Worm (Caenorhabditis elegans): ENCODE results near the gene srv-32.
A peak's percentile ranks its signal among the peaks of the same experiment; 100 is the strongest.
"Not testable (repeated sequence)": the region's sequence is repeated elsewhere in the genome, so short reads cannot be mapped to it uniquely, and the experiment has no call there.

srv-32 gene

ce11 chrIV:6321667-6322066 lies 39.6 kb upstream of the srv-32 start, which contains the start of gene Y73B6BL.29:
TSS of gene Y73B6BL.29 (plus strand) at chrIV:6321929.
- TF ChIP-seq elt-2 (tag; optimal IDR thresholded peaks at IDR 0.05) (peak; percentile 56), elt-3 (tag; optimal IDR thresholded peaks at IDR 0.05) (no peak), nhr-67 (tag; optimal IDR thresholded peaks at IDR 0.05) (no peak), tbx-2 (tag; optimal IDR thresholded peaks at IDR 0.05) (peak; percentile 81), nhr-43 (tag; optimal IDR thresholded peaks at IDR 0.05; ENCODE audit: poor library complexity, severe bottlenecking) (peak; percentile 95), egl-27 (tag; optimal IDR thresholded peaks at IDR 0.05) (no peak), ceh-9 (tag; optimal IDR thresholded peaks at IDR 0.05) (no peak), fos-1 (tag; optimal IDR thresholded peaks at IDR 0.05) (no peak), R02D3.7 (tag; optimal IDR thresholded peaks at IDR 0.05) (peak; percentile 88), egl-5 (tag; optimal IDR thresholded peaks at IDR 0.05) (peak; percentile 21), ceh-28 (tag; optimal IDR thresholded peaks at IDR 0.05) (peak; percentile 67), pqm-1 (tag; optimal IDR thresholded peaks at IDR 0.05) (peak; percentile 15), ceh-82 (tag; optimal IDR thresholded peaks at IDR 0.05) (peak; percentile 32), ama-1 (optimal IDR thresholded peaks at IDR 0.05) (no peak), lsy-12 (tag; optimal IDR thresholded peaks at IDR 0.05) (peak; percentile 84), nfya-1 (tag; optimal IDR thresholded peaks at IDR 0.05; ENCODE audit: insufficient read depth) (peak; percentile 89), snpc-4 (tag; optimal IDR thresholded peaks at IDR 0.05) (peak; percentile 90), mdl-1 (tag; optimal IDR thresholded peaks at IDR 0.05) (peak; percentile 12), nhr-23 (tag; optimal IDR thresholded peaks at IDR 0.05) (peak; percentile 95), nhr-25 (tag; optimal IDR thresholded peaks at IDR 0.05) (peak; percentile 72), jun-1 (tag; optimal IDR thresholded peaks at IDR 0.05) (peak; percentile 66), pha-4 (tag; optimal IDR thresholded peaks at IDR 0.05) (peak; percentile 93), aly-2 (tag; optimal IDR thresholded peaks at IDR 0.05) (no peak), unc-39 (tag; optimal IDR thresholded peaks at IDR 0.05) (no peak), nhr-77 (tag; optimal IDR thresholded peaks at IDR 0.05) (no peak), nhr-11 (tag; optimal IDR thresholded peaks at IDR 0.05) (no peak), hmg-11 (tag; optimal IDR thresholded peaks at IDR 0.05) (peak; percentile 51), ZK546.5 (tag; optimal IDR thresholded peaks at IDR 0.05) (peak; percentile 63), ztf-4 (tag; optimal IDR thresholded peaks at IDR 0.05) (no peak), elt-1 (tag; optimal IDR thresholded peaks at IDR 0.05) (no peak), skn-1 (tag; optimal IDR thresholded peaks at IDR 0.05) (peak; percentile 85), fkh-10 (GFP tag; optimal IDR thresholded peaks at IDR 0.05) (peak; percentile 87), eor-1 (tag; optimal IDR thresholded peaks at IDR 0.05) (peak in 1 of 2 experiments; percentile 55), lin-15B (tag; optimal IDR thresholded peaks at IDR 0.05) (peak; percentile 87)

- TF ChIP-seq fos-1, pqm-1, fkh-2 (tag; optimal IDR thresholded peaks at IDR 0.05): not testable (repeated sequence)
Observed at ce11 chrIV:6317357-6317756, 35.3 kb upstream of the srv-32 start, which contains the start of gene Y73B6BL.12. TSS of gene Y73B6BL.12 (minus strand) at chrIV:6317457.

- TF ChIP-seq egl-5 (tag; optimal IDR thresholded peaks at IDR 0.05) (no peak), lin-39 (tag; optimal IDR thresholded peaks at IDR 0.05) (no peak), ceh-82 (tag; optimal IDR thresholded peaks at IDR 0.05) (no peak), nhr-77 (tag; optimal IDR thresholded peaks at IDR 0.05) (no peak), mml-1 (tag; optimal IDR thresholded peaks at IDR 0.05) (no peak), elt-1 (tag; optimal IDR thresholded peaks at IDR 0.05) (no peak), eor-1 (tag; optimal IDR thresholded peaks at IDR 0.05) (no peak), nhr-28 (tag; optimal IDR thresholded peaks at IDR 0.05) (no peak), unc-39 (tag; optimal IDR thresholded peaks at IDR 0.05) (no peak), ceh-28 (tag; optimal IDR thresholded peaks at IDR 0.05) (no peak), nhr-76 (tag; optimal IDR thresholded peaks at IDR 0.05) (no peak), unc-62 (GFP tag; optimal IDR thresholded peaks at IDR 0.05) (no peak), fkh-2 (tag; optimal IDR thresholded peaks at IDR 0.05) (no peak), ama-1 (optimal IDR thresholded peaks at IDR 0.05) (no peak)
Observed at ce11 chrIV:6307439-6307838, 25.4 kb upstream of the srv-32 start, which contains the start of gene csp-2. TSS of gene csp-2 (plus strand) at chrIV:6307739.
